Fruit fly (Drosophila melanogaster): Measurements from ENCODE around the gene Archease.

Archease gene

DNA sequence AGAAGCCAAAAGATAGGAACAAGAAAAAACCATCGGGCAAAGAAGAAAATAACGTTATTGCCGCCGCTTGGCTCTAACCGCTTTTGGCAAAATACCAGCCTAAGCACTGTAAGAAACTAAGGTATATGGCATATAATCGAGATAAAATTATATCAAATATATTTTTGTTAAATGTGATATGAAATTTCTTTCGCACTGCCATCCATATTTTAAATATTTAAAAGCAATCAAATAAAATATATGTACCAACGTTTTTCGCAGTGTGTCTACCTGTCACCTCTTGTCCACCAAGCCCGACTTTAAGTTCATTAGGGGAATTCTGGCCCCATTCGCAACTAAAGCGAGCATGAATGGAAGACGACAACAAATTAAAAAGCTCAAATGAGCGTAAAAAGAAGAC, 35.0 kb downstream of the Archease start (continued):
- TF ChIP-seq Dp (GFP tag; optimal IDR thresholded peaks at IDR 0.05), result no peak
- TF ChIP-seq CG8089 (GFP tag; optimal IDR thresholded peaks at IDR 0.05), result no peak
- TF ChIP-seq CrebB (tag; optimal IDR thresholded peaks at IDR 0.05), result peak; percentile 42
- TF ChIP-seq CG13296 (GFP tag; optimal IDR thresholded peaks at IDR 0.05), result peak; percentile 66
- peak; percentile 24 to 68 for TF ChIP-seq dpn (GFP tag; optimal IDR thresholded peaks at IDR 0.05)
- no peak for TF ChIP-seq CG15479 (GFP tag; optimal IDR thresholded peaks at IDR 0.05)
- peak; percentile 55; the same call in 1 of the 2 replicates for TF ChIP-seq Taf1 (GFP tag; IDR thresholded peaks at IDR 0.05)
- TF ChIP-seq E2f1 (GFP tag; IDR thresholded peaks at IDR 0.05), result peak; percentile 91
- TF ChIP-seq org-1 (GFP tag; optimal IDR thresholded peaks at IDR 0.05), result peak; percentile 36
- no peak for TF ChIP-seq CG8290 (GFP tag; optimal IDR thresholded peaks at IDR 0.05)
- TF ChIP-seq CG8290 (tag; optimal IDR thresholded peaks at IDR 0.05), result peak in 1 of 2 experiments; percentile 49
- TF ChIP-seq D (optimal IDR thresholded peaks at IDR 0.05), result no peak
- TF ChIP-seq D (GFP tag; optimal IDR thresholded peaks at IDR 0.05), result peak; percentile 34
- TF ChIP-seq CG6175 (GFP tag; IDR thresholded peaks at IDR 0.05), result no peak
- TF ChIP-seq CG2712 (tag; optimal IDR thresholded peaks at IDR 0.05), result peak; percentile 78
- no peak for TF ChIP-seq CG11085 (GFP tag; IDR thresholded peaks at IDR 0.05)
- peak; percentile 17 for TF ChIP-seq slou (GFP tag; optimal IDR thresholded peaks at IDR 0.05)
- TF ChIP-seq sens (GFP tag), result peak; percentile 92
- TF ChIP-seq CG11456 (GFP tag; IDR thresholded peaks at IDR 0.05), result peak; percentile 77; the same call in 2 of the 3 replicates
- peak; percentile 52 for TF ChIP-seq CG6683 (GFP tag; optimal IDR thresholded peaks at IDR 0.05)
- peak; percentile 17 for TF ChIP-seq CG30431 (GFP tag; optimal IDR thresholded peaks at IDR 0.05)
- TF ChIP-seq CG5953 (GFP tag; IDR thresholded peaks at IDR 0.05), result no peak
- peak; percentile 63; the same call in 1 of the 2 replicates for TF ChIP-seq CG7372 (GFP tag; IDR thresholded peaks at IDR 0.05)
- peak; percentile 74 for TF ChIP-seq Fer1 (GFP tag; optimal IDR thresholded peaks at IDR 0.05)
- peak; percentile 76 for TF ChIP-seq Meics (GFP tag; optimal IDR thresholded peaks at IDR 0.05)
- no peak for TF ChIP-seq B-H2 (GFP tag; optimal IDR thresholded peaks at IDR 0.05)
- 0 out of 4 replicates have a peak, but pooled peaks have one; percentile 30 for TF ChIP-seq chinmo (GFP tag; IDR thresholded peaks at IDR 0.05; ENCODE audit: partially characterized antibody)
- TF ChIP-seq CG7745 (tag; optimal IDR thresholded peaks at IDR 0.05), result no peak
- peak; percentile 63 for TF ChIP-seq CG4424 (GFP tag; optimal IDR thresholded peaks at IDR 0.05)
- no peak for TF ChIP-seq Dip2 (GFP tag; IDR thresholded peaks at IDR 0.05)
- TF ChIP-seq CG17385 (GFP tag; optimal IDR thresholded peaks at IDR 0.05), result peak; percentile 49
- TF ChIP-seq nau (GFP tag; optimal IDR thresholded peaks at IDR 0.05), result peak; percentile 53
- TF ChIP-seq Doc2 (GFP tag; IDR thresholded peaks at IDR 0.05), result no peak
- no peak for TF ChIP-seq repo (GFP tag; optimal IDR thresholded peaks at IDR 0.05)
- no peak for TF ChIP-seq nom (GFP tag; optimal IDR thresholded peaks at IDR 0.05)
- peak; percentile 84 for TF ChIP-seq CG18599 (GFP tag; optimal IDR thresholded peaks at IDR 0.05)
- no peak for TF ChIP-seq Optix (GFP tag; IDR thresholded peaks at IDR 0.05)
- TF ChIP-seq CG15696 (tag; optimal IDR thresholded peaks at IDR 0.05), result peak; percentile 1
- no peak for TF ChIP-seq Ets97D (GFP tag; optimal IDR thresholded peaks at IDR 0.05)
- TF ChIP-seq CG30403 (GFP tag; optimal IDR thresholded peaks at IDR 0.05), result peak; percentile 82
- peak; percentile 6 for TF ChIP-seq bab2 (GFP tag; optimal IDR thresholded peaks at IDR 0.05)
- TF ChIP-seq Sox102F (GFP tag; optimal IDR thresholded peaks at IDR 0.05), result peak; percentile 67
- TF ChIP-seq H15 (GFP tag; IDR thresholded peaks at IDR 0.05), result peak; percentile 53; the same call in 2 of the 3 replicates
- no peak for TF ChIP-seq Camta (GFP tag; optimal IDR thresholded peaks at IDR 0.05)
- no peak for TF ChIP-seq ham (GFP tag; IDR thresholded peaks at IDR 0.05)
- TF ChIP-seq CG5180 (GFP tag; optimal IDR thresholded peaks at IDR 0.05), result peak; percentile 9
- TF ChIP-seq CG15073 (GFP tag; optimal IDR thresholded peaks at IDR 0.05), result no peak
- no peak for TF ChIP-seq zen2 (GFP tag; IDR thresholded peaks at IDR 0.05; ENCODE audit: partially characterized antibody)
- peak; percentile 44 for TF ChIP-seq Ssrp (tag; optimal IDR thresholded peaks at IDR 0.05)
- no peak for TF ChIP-seq ab (GFP tag; optimal IDR thresholded peaks at IDR 0.05)
- TF ChIP-seq trem (tag; optimal IDR thresholded peaks at IDR 0.05), result peak; percentile 29
- peak; percentile 35 for TF ChIP-seq MTF-1 (GFP tag; optimal IDR thresholded peaks at IDR 0.05; ENCODE audit: borderline replicate concordance)
